Fruit fly (Drosophila melanogaster) whole organism, embryonic: ENCODE data around the gene Teh1.

ENCODE experiments used
- Aef1 ChIP-seq: fragments of 200-800 bp; sonication (Bioruptor generic); IDR thresholded peaks from 3 replicates; pipeline ENCODE4 v1.3.6; 2022; ENCODE audit warnings: missing biosample characterization, missing genetic modification characterization
- Asciz ChIP-seq: fragments of 200-800 bp; sonication (Bioruptor generic); optimal IDR thresholded peaks from 2 replicates; lab custom pipeline; 2017; ENCODE audit warnings: missing biosample characterization, mild to moderate bottlenecking, missing genetic modification characterization, missing genetic modification reagents
- B-H1 ChIP-seq: fragments of 200-800 bp; sonication (Bioruptor generic); IDR thresholded peaks from 3 replicates; pipeline ENCODE4 v1.3.6; 2022; ENCODE audit warnings: missing biosample characterization, missing genetic modification characterization
- BtbVII ChIP-seq: fragments of 200-800 bp; sonication (Bioruptor generic); optimal IDR thresholded peaks from 3 replicates; lab custom pipeline; 2017; ENCODE audit warnings: missing biosample characterization, mild to moderate bottlenecking, missing genetic modification characterization
- CG1024 ChIP-seq: fragments of 200-800 bp; sonication (Bioruptor generic); IDR thresholded peaks from 2 replicates; pipeline ENCODE4 v1.3.6; 2022; ENCODE audit warnings: missing biosample characterization, missing genetic modification characterization
- CG11085 ChIP-seq: fragments of 200-800 bp; sonication (Bioruptor generic); IDR thresholded peaks from 2 replicates; pipeline ENCODE4 v1.3.6; 2022; ENCODE audit warnings: missing biosample characterization, missing genetic modification characterization
- CG11695 ChIP-seq: fragments of 200-800 bp; sonication (Bioruptor generic); IDR thresholded peaks from 3 replicates; pipeline ENCODE4 v1.3.6; 2022; ENCODE audit warnings: missing biosample characterization, missing genetic modification characterization
- CG12391 ChIP-seq: fragments of 200-800 bp; sonication (Bioruptor generic); optimal IDR thresholded peaks from 3 replicates; lab custom pipeline; 2018; ENCODE audit warnings: missing biosample characterization, mild to moderate bottlenecking, missing genetic modification characterization, moderate library complexity
- CG12744 ChIP-seq: fragments of 200-800 bp; sonication (Bioruptor generic); optimal IDR thresholded peaks from 2 replicates; lab custom pipeline; 2016; ENCODE audit warnings: missing biosample characterization, missing genetic modification characterization
- CG14667 ChIP-seq: fragments of 200-800 bp; sonication (Bioruptor generic); IDR thresholded peaks from 2 replicates; pipeline ENCODE4 v1.3.6; 2022; ENCODE audit warnings: missing biosample characterization, missing genetic modification characterization
- CG14860 ChIP-seq: fragments of 200-800 bp; sonication (Bioruptor generic); IDR thresholded peaks from 3 replicates; pipeline ENCODE4 v1.3.6; 2022; ENCODE audit warnings: missing biosample characterization, missing genetic modification characterization; ENCODE audit not compliant: partially characterized antibody
- CG17568 ChIP-seq: fragments of 200-800 bp; sonication (Bioruptor generic); optimal IDR thresholded peaks from 2 replicates; lab custom pipeline; 2018; ENCODE audit warnings: missing biosample characterization, mild to moderate bottlenecking, missing genetic modification characterization, moderate library complexity
- CG1792 ChIP-seq: fragments of 200-800 bp; sonication (Bioruptor generic); optimal IDR thresholded peaks from 2 replicates; lab custom pipeline; 2016; ENCODE audit warnings: missing biosample characterization, missing genetic modification characterization
- CG30403 ChIP-seq: fragments of 200-800 bp; sonication (Bioruptor generic); optimal IDR thresholded peaks from 3 replicates; lab custom pipeline; 2016; ENCODE audit warnings: missing biosample characterization, missing genetic modification characterization
- CG42726 ChIP-seq: fragments of 200-800 bp; sonication (Bioruptor generic); IDR thresholded peaks from 2 replicates; pipeline ENCODE4 v1.3.6; 2022; ENCODE audit warnings: missing biosample characterization, missing genetic modification characterization; ENCODE audit not compliant: partially characterized antibody
- CG4360 ChIP-seq: fragments of 200-800 bp; sonication (Bioruptor generic); IDR thresholded peaks from 2 replicates; pipeline ENCODE4 v1.3.6; 2022; ENCODE audit warnings: missing biosample characterization, missing genetic modification characterization
- CG4707 ChIP-seq: fragments of 200-800 bp; sonication (Bioruptor generic); optimal IDR thresholded peaks from 2 replicates; lab custom pipeline; 2018; ENCODE audit warnings: missing biosample characterization, mild to moderate bottlenecking, missing genetic modification characterization, moderate library complexity
- CG6765 ChIP-seq: fragments of 200-800 bp; sonication (Bioruptor generic); optimal IDR thresholded peaks from 3 replicates; lab custom pipeline; 2017; ENCODE audit warnings: missing biosample characterization, mild to moderate bottlenecking, missing genetic modification characterization
- CG7928 ChIP-seq: fragments of 200-800 bp; sonication (Bioruptor generic); optimal IDR thresholded peaks from 2 replicates; lab custom pipeline; 2017; ENCODE audit warnings: missing biosample characterization, mild to moderate bottlenecking, missing genetic modification characterization
- CTCF ChIP-seq: fragments of 200-800 bp; sonication (Bioruptor generic); optimal IDR thresholded peaks from 2 replicates; lab custom pipeline; 2017; ENCODE audit warnings: missing biosample characterization, mild to moderate bottlenecking, missing genetic modification characterization, moderate library complexity
- Dbx ChIP-seq: fragments of 200-800 bp; sonication (Bioruptor generic); IDR thresholded peaks from 3 replicates; pipeline ENCODE4 v1.3.6; 2022; ENCODE audit warnings: missing biosample characterization, missing genetic modification characterization
- Elba2 ChIP-seq: fragments of 200-800 bp; sonication (Bioruptor generic); optimal IDR thresholded peaks from 3 replicates; lab custom pipeline; 2016; ENCODE audit warnings: missing biosample characterization, missing genetic modification characterization
- Hmx ChIP-seq: fragments of 200-800 bp; sonication (Bioruptor generic); optimal IDR thresholded peaks from 2 replicates; lab custom pipeline; 2016; ENCODE audit warnings: missing biosample characterization, missing genetic modification characterization
- Mes4 ChIP-seq: fragments of 200-800 bp; sonication (Bioruptor generic); optimal IDR thresholded peaks from 2 replicates; lab custom pipeline; 2016; ENCODE audit warnings: missing biosample characterization, missing genetic modification characterization
- NfI ChIP-seq: fragments of 200-800 bp; sonication (Bioruptor generic); optimal IDR thresholded peaks from 3 replicates; lab custom pipeline; 2018; ENCODE audit warnings: missing biosample characterization, mild to moderate bottlenecking, missing genetic modification characterization, moderate library complexity
- Opbp ChIP-seq: fragments of 200-800 bp; sonication (Bioruptor generic); IDR thresholded peaks from 3 replicates; pipeline ENCODE4 v1.3.6; 2022; ENCODE audit warnings: missing biosample characterization, missing genetic modification characterization; ENCODE audit not compliant: partially characterized antibody
- Six4 ChIP-seq: fragments of 200-800 bp; sonication (Bioruptor generic); optimal IDR thresholded peaks from 2 replicates; lab custom pipeline; 2016; ENCODE audit warnings: missing biosample characterization, missing genetic modification characterization
- Sox102F ChIP-seq: fragments of 200-800 bp; sonication (Bioruptor generic); optimal IDR thresholded peaks from 2 replicates; lab custom pipeline; 2018; ENCODE audit warnings: missing biosample characterization, mild to moderate bottlenecking, missing genetic modification characterization, moderate library complexity
- Ssrp ChIP-seq: fragments of 200-800 bp; sonication (Bioruptor generic); optimal IDR thresholded peaks from 2 replicates; lab custom pipeline; 2018; ENCODE audit warnings: missing biosample characterization, mild to moderate bottlenecking, missing genetic modification characterization, moderate library complexity
- TFAM ChIP-seq: fragments of 200-800 bp; sonication (Bioruptor generic); optimal IDR thresholded peaks from 2 replicates; lab custom pipeline; 2017; ENCODE audit warnings: missing biosample characterization, missing genetic modification characterization, inconsistent platforms
- Taf1 ChIP-seq: fragments of 200-800 bp; sonication (Bioruptor generic); IDR thresholded peaks from 2 replicates; pipeline ENCODE4 v1.3.6; 2022; ENCODE audit warnings: missing biosample characterization, missing genetic modification characterization
- az2 ChIP-seq: fragments of 200-800 bp; sonication (Bioruptor generic); optimal IDR thresholded peaks from 3 replicates; lab custom pipeline; 2016; ENCODE audit warnings: missing biosample characterization, missing genetic modification characterization
- btn ChIP-seq: fragments of 200-800 bp; sonication (Bioruptor generic); optimal IDR thresholded peaks from 2 replicates; lab custom pipeline; 2016; ENCODE audit warnings: missing biosample characterization, missing genetic modification characterization
- chinmo ChIP-seq: fragments of 200-800 bp; sonication (Bioruptor generic); IDR thresholded peaks from 4 replicates; pipeline ENCODE4 v1.3.6; 2022; ENCODE audit warnings: missing biosample characterization, missing genetic modification characterization; ENCODE audit not compliant: partially characterized antibody
- crp ChIP-seq, 2 experiments: fragments of 200-800 bp; sonication (Bioruptor generic); optimal IDR thresholded peaks; 2 replicates in 1 of 2; 3 replicates in 1 of 2; lab custom pipeline; 2017; ENCODE audit warnings: missing biosample characterization in 2 of 2, missing genetic modification characterization in 2 of 2, mild to moderate bottlenecking in 1 of 2, moderate library complexity in 1 of 2
- danr ChIP-seq: fragments of 200-800 bp; sonication (Bioruptor generic); IDR thresholded peaks from 2 replicates; pipeline ENCODE4 v1.3.6; 2022; ENCODE audit warnings: missing biosample characterization, missing genetic modification characterization
- dimm ChIP-seq: fragments of 200-800 bp; sonication (Bioruptor generic); IDR thresholded peaks from 2 replicates; pipeline ENCODE4 v1.3.6; 2022; ENCODE audit warnings: missing biosample characterization, missing genetic modification characterization
- grn ChIP-seq: fragments of 200-800 bp; sonication (Bioruptor generic); optimal IDR thresholded peaks from 3 replicates; lab custom pipeline; 2017; ENCODE audit warnings: missing biosample characterization, missing genetic modification characterization
- ind ChIP-seq: fragments of 200-800 bp; sonication (Bioruptor generic); optimal IDR thresholded peaks from 3 replicates; lab custom pipeline; 2016; ENCODE audit warnings: missing biosample characterization, missing genetic modification characterization
- insv ChIP-seq, 2 experiments: fragments of 200-800 bp; sonication (Bioruptor generic); optimal IDR thresholded peaks; 3 replicates each; lab custom pipeline; 2016 to 2018; ENCODE audit warnings: missing biosample characterization in 2 of 2, missing genetic modification characterization in 2 of 2
- jigr1 ChIP-seq: fragments of 200-800 bp; sonication (Bioruptor generic); IDR thresholded peaks from 3 replicates; pipeline ENCODE4 v1.3.6; 2022; ENCODE audit warnings: missing biosample characterization, missing genetic modification characterization
- p53 ChIP-seq: fragments of 200-800 bp; sonication (Bioruptor generic); optimal IDR thresholded peaks from 2 replicates; lab custom pipeline; 2016; ENCODE audit warnings: missing biosample characterization, missing genetic modification characterization
- pho ChIP-seq: fragments of 200-800 bp; sonication (Bioruptor generic); optimal IDR thresholded peaks from 2 replicates; lab custom pipeline; 2016; ENCODE audit warnings: missing biosample characterization, missing genetic modification characterization
- ranshi ChIP-seq: fragments of 200-800 bp; sonication (Bioruptor generic); IDR thresholded peaks from 2 replicates; pipeline ENCODE4 v1.3.6; 2022; ENCODE audit warnings: missing biosample characterization, missing genetic modification characterization
- salm ChIP-seq: fragments of 200-800 bp; sonication (Bioruptor generic); optimal IDR thresholded peaks from 2 replicates; lab custom pipeline; 2018; ENCODE audit warnings: missing biosample characterization, mild to moderate bottlenecking, missing genetic modification characterization
- schlank ChIP-seq: fragments of 200-800 bp; sonication (Bioruptor generic); optimal IDR thresholded peaks from 2 replicates; lab custom pipeline; 2018; ENCODE audit warnings: missing biosample characterization, mild to moderate bottlenecking, missing genetic modification characterization
- sna ChIP-seq: fragments of 200-800 bp; sonication (Bioruptor generic); IDR thresholded peaks from 2 replicates; pipeline ENCODE4 v1.3.6; 2022; ENCODE audit warnings: missing biosample characterization, missing genetic modification characterization; ENCODE audit not compliant: partially characterized antibody
- sob ChIP-seq: fragments of 200-800 bp; sonication (Bioruptor generic); IDR thresholded peaks from 2 replicates; pipeline ENCODE4 v1.3.6; 2022; ENCODE audit warnings: missing biosample characterization, missing genetic modification characterization
- vvl ChIP-seq: fragments of 200-800 bp; sonication (Bioruptor generic); IDR thresholded peaks from 2 replicates; pipeline ENCODE4 v1.3.6; 2022; ENCODE audit warnings: missing biosample characterization, missing genetic modification characterization
- z ChIP-seq: fragments of 200-800 bp; sonication (Bioruptor generic); IDR thresholded peaks from 3 replicates; pipeline ENCODE4 v1.3.6; 2022; ENCODE audit warnings: missing biosample characterization, missing genetic modification characterization

The Teh1 gene

DNA sequence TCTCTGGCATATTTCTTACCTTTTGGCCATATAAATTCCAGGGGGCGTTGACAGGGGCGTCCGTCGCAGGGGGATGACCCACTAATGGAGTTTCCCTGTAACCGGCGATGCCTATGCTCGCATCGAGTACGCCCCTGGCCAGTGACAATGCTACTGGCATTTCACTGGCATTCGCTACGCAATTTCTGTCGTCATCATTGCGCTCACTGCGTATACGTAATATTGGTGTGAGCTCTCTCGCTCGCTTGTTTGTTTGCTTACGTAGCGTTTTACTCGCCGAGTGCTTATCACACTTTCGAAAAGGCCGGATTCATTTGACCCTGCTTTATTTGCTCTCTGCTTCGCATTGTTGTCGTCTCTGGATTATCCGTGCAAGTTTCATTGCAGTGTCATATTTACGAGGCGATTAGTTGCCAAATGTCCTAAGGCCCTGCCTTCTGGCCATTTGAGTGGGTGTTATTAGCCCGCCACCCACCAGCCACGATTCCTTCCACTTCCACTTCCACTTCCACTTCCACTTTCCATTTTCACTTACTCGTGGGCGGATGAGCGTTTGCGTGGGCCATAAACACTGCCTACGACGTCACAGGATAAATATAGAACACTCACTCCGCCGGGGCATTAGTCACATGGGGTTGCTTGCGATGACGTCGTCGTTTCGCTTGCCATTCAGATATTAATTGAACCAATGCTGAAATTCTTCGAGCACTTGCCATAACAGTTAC is 16.7 kb upstream of the Teh1 start (continued):
- TF ChIP-seq z (GFP tag; lab: Robert Waterston, UW) (peak; percentile 17; the same call in 1 of the 3 replicates), CG1024 (GFP tag; lab: Robert Waterston, UW) (no peak), CG30403 (GFP tag; lab: Kevin White, UChicago) (peak; percentile 59), Mes4 (GFP tag; lab: Kevin White, UChicago) (no peak), danr (GFP tag; lab: Robert Waterston, UW) (no peak), Opbp (GFP tag; lab: Robert Waterston, UW) (no peak), crp (GFP tag; optimal IDR thresholded peaks at IDR 0.05; lab: Kevin White, UChicago) (no peak), salm (no peak), CG12744 (peak; percentile 32), CTCF (no peak), CG14860 (GFP tag; lab: Robert Waterston, UW) (no peak), Ssrp (tag; lab: Kevin White, UChicago) (no peak), NfI (GFP tag; lab: Kevin White, UChicago) (peak; percentile 65), schlank (peak; percentile 79), BtbVII (GFP tag; lab: Kevin White, UChicago) (peak; percentile 46), pho (GFP tag; lab: Kevin White, UChicago) (peak; percentile 71), Dbx (GFP tag; lab: Robert Waterston, UW) (peak; percentile 89), CG1792 (no peak), CG12391 (no peak), insv (GFP tag; optimal IDR thresholded peaks at IDR 0.05; lab: Kevin White, UChicago) (no peak), CG4707 (GFP tag; lab: Kevin White, UChicago) (no peak), Aef1 (GFP tag; lab: Robert Waterston, UW) (0 out of 3 replicates have a peak, but pooled peaks have one; percentile 17), B-H1 (peak; percentile 25; the same call in 1 of the 3 replicates), sob (GFP tag; lab: Robert Waterston, UW) (peak; percentile 72), az2 (GFP tag; lab: Kevin White, UChicago) (no peak), dimm (GFP tag; lab: Robert Waterston, UW) (no peak), CG6765 (GFP tag; lab: Kevin White, UChicago) (no peak), Six4 (GFP tag; lab: Kevin White, UChicago) (no peak), ranshi (GFP tag; lab: Robert Waterston, UW) (peak; percentile 62; the same call in 1 of the 2 replicates), CG4360 (GFP tag; lab: Robert Waterston, UW) (no peak), sna (no peak), Taf1 (GFP tag; lab: Robert Waterston, UW) (peak; percentile 64; the same call in 1 of the 2 replicates), jigr1 (GFP tag; lab: Robert Waterston, UW) (no peak), CG11695 (GFP tag; lab: Robert Waterston, UW) (0 out of 3 replicates have a peak, but pooled peaks have one; percentile 19), CG14667 (GFP tag; lab: Robert Waterston, UW) (0 out of 2 replicates have a peak, but pooled peaks have one; percentile 25), CG7928 (GFP tag; lab: Kevin White, UChicago) (no peak), Hmx (no peak), TFAM (no peak), vvl (GFP tag; lab: Robert Waterston, UW) (peak; percentile 71), CG11085 (GFP tag; lab: Robert Waterston, UW) (no peak), grn (GFP tag; lab: Kevin White, UChicago) (no peak), Sox102F (GFP tag; lab: Kevin White, UChicago) (peak; percentile 59), CG42726 (GFP tag; lab: Robert Waterston, UW) (no peak), CG17568 (GFP tag; lab: Kevin White, UChicago) (no peak), p53 (GFP tag; lab: Kevin White, UChicago) (no peak), ind (GFP tag; lab: Kevin White, UChicago) (peak; percentile 54), chinmo (peak; percentile 75; the same call in 1 of the 4 replicates), Asciz (GFP tag; lab: Kevin White, UChicago) (no peak), btn (GFP tag; lab: Kevin White, UChicago) (peak; percentile 16), Elba2 (GFP tag; lab: Kevin White, UChicago) (no peak)
